Fruit fly (Drosophila melanogaster) whole organism, embryonic: ENCODE measurements around the gene CG3679.
A peak's percentile ranks its signal among the peaks of the same experiment; 100 is the strongest.

Experiments
- B-H1 ChIP-seq: fragments of 200-800 bp; sonication (Bioruptor generic); IDR thresholded peaks from 3 replicates; pipeline ENCODE4 v1.3.6; 2022; ENCODE audit warnings: missing biosample characterization, missing genetic modification characterization
- B-H2 ChIP-seq: fragments of 200-800 bp; sonication (Bioruptor generic); optimal IDR thresholded peaks from 2 replicates; lab custom pipeline; 2018; ENCODE audit warnings: missing biosample characterization, mild to moderate bottlenecking, missing genetic modification characterization
- BtbVII ChIP-seq: fragments of 200-800 bp; sonication (Bioruptor generic); optimal IDR thresholded peaks from 3 replicates; lab custom pipeline; 2017; ENCODE audit warnings: missing biosample characterization, mild to moderate bottlenecking, missing genetic modification characterization
- CG10209 ChIP-seq: fragments of 200-800 bp; sonication (Bioruptor generic); optimal IDR thresholded peaks from 3 replicates; lab custom pipeline; 2017; ENCODE audit warnings: missing biosample characterization, mild to moderate bottlenecking, missing genetic modification characterization, missing genetic modification reagents
- CG10274 ChIP-seq: fragments of 200-800 bp; sonication (Bioruptor generic); optimal IDR thresholded peaks from 3 replicates; lab custom pipeline; 2017; ENCODE audit warnings: missing biosample characterization, mild to moderate bottlenecking, missing genetic modification characterization
- CG11560 ChIP-seq: fragments of 200-800 bp; sonication (Bioruptor generic); IDR thresholded peaks from 3 replicates; pipeline ENCODE4 v1.3.6; 2022; ENCODE audit warnings: missing biosample characterization, missing genetic modification characterization
- CG12391 ChIP-seq: fragments of 200-800 bp; sonication (Bioruptor generic); optimal IDR thresholded peaks from 3 replicates; lab custom pipeline; 2018; ENCODE audit warnings: missing biosample characterization, mild to moderate bottlenecking, missing genetic modification characterization, moderate library complexity
- CG13123 ChIP-seq: fragments of 200-800 bp; sonication (Bioruptor generic); optimal IDR thresholded peaks from 2 replicates; lab custom pipeline; 2016; ENCODE audit warnings: missing biosample characterization, missing genetic modification characterization
- CG14667 ChIP-seq: fragments of 200-800 bp; sonication (Bioruptor generic); IDR thresholded peaks from 2 replicates; pipeline ENCODE4 v1.3.6; 2022; ENCODE audit warnings: missing biosample characterization, missing genetic modification characterization
- CG17361 ChIP-seq: fragments of 200-800 bp; sonication (Bioruptor generic); IDR thresholded peaks from 3 replicates; pipeline ENCODE4 v1.3.6; 2022; ENCODE audit warnings: missing biosample characterization, missing genetic modification characterization
- CG17829 ChIP-seq: fragments of 200-800 bp; optimal IDR thresholded peaks from 2 replicates; lab custom pipeline; 2019; ENCODE audit warnings: missing biosample characterization, mild to moderate bottlenecking, missing genetic modification characterization, moderate library complexity
- CG1792 ChIP-seq: fragments of 200-800 bp; sonication (Bioruptor generic); optimal IDR thresholded peaks from 2 replicates; lab custom pipeline; 2016; ENCODE audit warnings: missing biosample characterization, missing genetic modification characterization
- CG1832 ChIP-seq: fragments of 200-800 bp; sonication (Bioruptor generic); optimal IDR thresholded peaks from 2 replicates; lab custom pipeline; 2017; ENCODE audit warnings: missing biosample characterization, mild to moderate bottlenecking, missing genetic modification characterization, inconsistent platforms
- CG18599 ChIP-seq: fragments of 200-800 bp; sonication (Bioruptor generic); optimal IDR thresholded peaks from 3 replicates; lab custom pipeline; 2017; ENCODE audit warnings: missing biosample characterization, missing genetic modification characterization, mild to moderate bottlenecking, moderate library complexity, missing genetic modification reagents
- CG2116 ChIP-seq: fragments of 200-800 bp; sonication (Bioruptor generic); optimal IDR thresholded peaks from 3 replicates; lab custom pipeline; 2018; ENCODE audit warnings: missing biosample characterization, mild to moderate bottlenecking, missing genetic modification characterization
- CG2712 ChIP-seq: fragments of 200-800 bp; optimal IDR thresholded peaks from 3 replicates; lab custom pipeline; 2019; ENCODE audit warnings: missing biosample characterization, mild to moderate bottlenecking, missing genetic modification characterization, moderate library complexity
- CG32532 ChIP-seq: fragments of 200-800 bp; sonication (Bioruptor generic); IDR thresholded peaks from 2 replicates; pipeline ENCODE4 v1.3.6; 2022; ENCODE audit warnings: missing biosample characterization, missing genetic modification characterization
- CG33213 ChIP-seq: fragments of 200-800 bp; sonication (Bioruptor generic); optimal IDR thresholded peaks from 3 replicates; lab custom pipeline; 2016; ENCODE audit warnings: missing biosample characterization, missing genetic modification characterization
- CG33557 ChIP-seq: fragments of 200-800 bp; sonication (Bioruptor generic); optimal IDR thresholded peaks from 2 replicates; lab custom pipeline; 2019; ENCODE audit warnings: missing biosample characterization, mild to moderate bottlenecking, missing genetic modification characterization, moderate library complexity
- CG34376 ChIP-seq: fragments of 200-800 bp; sonication (Bioruptor generic); optimal IDR thresholded peaks from 2 replicates; lab custom pipeline; 2018; ENCODE audit warnings: missing biosample characterization, mild to moderate bottlenecking, missing genetic modification characterization
- CG34422 ChIP-seq: fragments of 200-800 bp; sonication (Bioruptor generic); IDR thresholded peaks from 3 replicates; pipeline ENCODE4 v1.3.6; 2022; ENCODE audit warnings: missing biosample characterization, missing genetic modification characterization
- CG3847 ChIP-seq: fragments of 200-800 bp; sonication (Bioruptor generic); IDR thresholded peaks from 2 replicates; pipeline ENCODE4 v1.3.6; 2022; ENCODE audit warnings: missing biosample characterization, missing genetic modification characterization
- CG7271 ChIP-seq: fragments of 200-800 bp; sonication (Bioruptor generic); optimal IDR thresholded peaks from 2 replicates; lab custom pipeline; 2018; ENCODE audit warnings: missing biosample characterization, mild to moderate bottlenecking, missing genetic modification characterization, moderate library complexity
- CG7928 ChIP-seq: fragments of 200-800 bp; sonication (Bioruptor generic); optimal IDR thresholded peaks from 2 replicates; lab custom pipeline; 2017; ENCODE audit warnings: missing biosample characterization, mild to moderate bottlenecking, missing genetic modification characterization
- CTCF ChIP-seq: fragments of 200-800 bp; sonication (Bioruptor generic); optimal IDR thresholded peaks from 2 replicates; lab custom pipeline; 2017; ENCODE audit warnings: missing biosample characterization, mild to moderate bottlenecking, missing genetic modification characterization, moderate library complexity
- Chrac-16 ChIP-seq: fragments of 200-800 bp; sonication (Bioruptor generic); optimal IDR thresholded peaks from 3 replicates; lab custom pipeline; 2016; ENCODE audit warnings: missing biosample characterization, missing genetic modification characterization
- D ChIP-seq, 2 experiments: fragments of 200-800 bp in 1 of 2; fragments of >200 bp in 1 of 2; sonication (Bioruptor generic) in 1 of 2; optimal IDR thresholded peaks; 2 replicates in 1 of 2; 3 replicates in 1 of 2; lab custom pipeline; 2017; ENCODE audit warnings: mild to moderate bottlenecking in 1 of 2, missing biosample characterization in 1 of 2, missing genetic modification characterization in 1 of 2, missing genetic modification reagents in 1 of 2
- Dbx ChIP-seq: fragments of 200-800 bp; sonication (Bioruptor generic); IDR thresholded peaks from 3 replicates; pipeline ENCODE4 v1.3.6; 2022; ENCODE audit warnings: missing biosample characterization, missing genetic modification characterization
- E2f1 ChIP-seq: fragments of 200-800 bp; sonication (Bioruptor generic); IDR thresholded peaks from 2 replicates; pipeline ENCODE4 v1.3.6; 2022; ENCODE audit warnings: missing biosample characterization, missing genetic modification characterization
- ERR ChIP-seq: fragments of 200-800 bp; sonication (Bioruptor generic); optimal IDR thresholded peaks from 2 replicates; lab custom pipeline; 2016; ENCODE audit warnings: missing biosample characterization, missing genetic modification characterization
- H2.0 ChIP-seq: fragments of 200-800 bp; sonication (Bioruptor generic); IDR thresholded peaks from 2 replicates; pipeline ENCODE4 v1.3.6; 2022; ENCODE audit warnings: missing biosample characterization, missing genetic modification characterization
- MESR4 ChIP-seq: fragments of 200-800 bp; sonication (Bioruptor generic); optimal IDR thresholded peaks from 2 replicates; lab custom pipeline; 2018; ENCODE audit warnings: missing biosample characterization, mild to moderate bottlenecking, missing genetic modification characterization, moderate library complexity
- Rx ChIP-seq: fragments of 200-800 bp; sonication (Bioruptor generic); IDR thresholded peaks from 2 replicates; pipeline ENCODE4 v1.3.6; 2022; ENCODE audit warnings: missing biosample characterization, missing genetic modification characterization
- TFAM ChIP-seq: fragments of 200-800 bp; sonication (Bioruptor generic); optimal IDR thresholded peaks from 2 replicates; lab custom pipeline; 2017; ENCODE audit warnings: missing biosample characterization, missing genetic modification characterization, inconsistent platforms
- Usf ChIP-seq: fragments of 200-800 bp; sonication (Bioruptor generic); optimal IDR thresholded peaks from 2 replicates; lab custom pipeline; 2017; ENCODE audit warnings: missing genotype, missing biosample characterization, missing genetic modification characterization
- aop ChIP-seq: fragments of 200-800 bp; sonication (Bioruptor generic); IDR thresholded peaks from 2 replicates; pipeline ENCODE4 v1.3.6; 2022; ENCODE audit warnings: missing biosample characterization, missing genetic modification characterization
- bowl ChIP-seq: fragments of 200-800 bp; sonication (Bioruptor generic); IDR thresholded peaks from 2 replicates; pipeline ENCODE4 v1.3.6; 2022; ENCODE audit warnings: missing biosample characterization, missing genetic modification characterization
- cato ChIP-seq: fragments of 200-800 bp; sonication (Bioruptor generic); optimal IDR thresholded peaks from 2 replicates; lab custom pipeline; 2016; ENCODE audit warnings: missing biosample characterization, missing genetic modification characterization, borderline replicate concordance
- chif ChIP-seq, 2 experiments: fragments of 200-800 bp; sonication (Bioruptor generic); optimal IDR thresholded peaks; 3 replicates each; lab custom pipeline; 2016; ENCODE audit warnings: missing biosample characterization in 2 of 2, missing genetic modification characterization in 2 of 2
- crol ChIP-seq: fragments of 200-800 bp; sonication (Bioruptor generic); IDR thresholded peaks from 2 replicates; pipeline ENCODE4 v1.3.6; 2022; ENCODE audit warnings: missing biosample characterization, missing genetic modification characterization
- esg ChIP-seq: fragments of 200-800 bp; sonication (Bioruptor generic); conservative IDR thresholded peaks from 2 replicates; pipeline ENCODE4 v1.3.6; 2022; ENCODE audit warnings: missing biosample characterization, missing genetic modification characterization
- fd3F ChIP-seq: fragments of 200-800 bp; sonication (Bioruptor generic); optimal IDR thresholded peaks from 2 replicates; lab custom pipeline; 2018; ENCODE audit warnings: missing biosample characterization, mild to moderate bottlenecking, missing genetic modification characterization, moderate library complexity
- gcm2 ChIP-seq: fragments of 200-800 bp; sonication (Bioruptor generic); optimal IDR thresholded peaks from 2 replicates; lab custom pipeline; 2016; ENCODE audit warnings: missing biosample characterization, missing genetic modification characterization
- luna ChIP-seq: fragments of 200-800 bp; sonication (Bioruptor generic); optimal IDR thresholded peaks from 2 replicates; lab custom pipeline; 2016; ENCODE audit warnings: missing biosample characterization, missing genetic modification characterization
- nmo ChIP-seq: fragments of 200-800 bp; sonication (Bioruptor generic); optimal IDR thresholded peaks from 2 replicates; lab custom pipeline; 2018; ENCODE audit warnings: missing biosample characterization, mild to moderate bottlenecking, missing genetic modification characterization, moderate library complexity
- org-1 ChIP-seq: fragments of 200-800 bp; sonication (Bioruptor generic); optimal IDR thresholded peaks from 2 replicates; lab custom pipeline; 2017; ENCODE audit warnings: missing biosample characterization, missing genetic modification characterization
- otp ChIP-seq: fragments of 200-800 bp; sonication (Bioruptor generic); IDR thresholded peaks from 3 replicates; pipeline ENCODE4, ENCODE4 v1.3.6; 2022; ENCODE audit warnings: missing biosample characterization, missing genetic modification characterization
- ro ChIP-seq: fragments of 200-800 bp; sonication (Bioruptor generic); IDR thresholded peaks from 2 replicates; pipeline ENCODE4 v1.3.6; 2022; ENCODE audit warnings: missing biosample characterization, missing genetic modification characterization
- sisA ChIP-seq: fragments of 200-800 bp; sonication (Bioruptor generic); IDR thresholded peaks from 2 replicates; pipeline ENCODE4 v1.3.6; 2022; ENCODE audit warnings: missing biosample characterization, missing genetic modification characterization
- unpg ChIP-seq: fragments of 200-800 bp; sonication (Bioruptor generic); optimal IDR thresholded peaks from 3 replicates; lab custom pipeline; 2018; ENCODE audit warnings: missing biosample characterization, mild to moderate bottlenecking, missing genetic modification characterization, moderate library complexity
- vvl ChIP-seq: fragments of 200-800 bp; sonication (Bioruptor generic); IDR thresholded peaks from 2 replicates; pipeline ENCODE4 v1.3.6; 2022; ENCODE audit warnings: missing biosample characterization, missing genetic modification characterization

CG3679 gene

dm6 chrX:16278783-16279182 is 24.9 kb upstream of the CG3679 start (continued):
- TF ChIP-seq D (optimal IDR thresholded peaks at IDR 0.05; lab: Kevin White, UChicago) (no peak), D (GFP tag; optimal IDR thresholded peaks at IDR 0.05; lab: Kevin White, UChicago) (peak; percentile 87), H2.0 (GFP tag; lab: Robert Waterston, UW) (peak; percentile 73), gcm2 (GFP tag; lab: Kevin White, UChicago) (no peak), unpg (peak; percentile 89), CG13123 (no peak), CG10209 (GFP tag; lab: Kevin White, UChicago) (peak; percentile 83), CG3847 (GFP tag; lab: Robert Waterston, UW) (peak; percentile 66), Usf (GFP tag; lab: Kevin White, UChicago) (peak; percentile 71), crol (GFP tag; lab: Robert Waterston, UW) (no peak), MESR4 (GFP tag; lab: Kevin White, UChicago) (peak; percentile 7), CG17829 (tag; lab: Kevin White, UChicago) (peak; percentile 92), esg (GFP tag; lab: Robert Waterston, UW) (peak; percentile 66), sisA (GFP tag; lab: Robert Waterston, UW) (peak; percentile 79), CG18599 (peak; percentile 89), B-H1 (GFP tag; lab: Robert Waterston, UW) (peak; percentile 65), CG2116 (GFP tag; lab: Kevin White, UChicago) (peak; percentile 11), Chrac-16 (GFP tag; lab: Kevin White, UChicago) (peak; percentile 42), cato (GFP tag; lab: Kevin White, UChicago) (peak; percentile 43), CG14667 (GFP tag; lab: Robert Waterston, UW) (peak; percentile 65; the same call in 1 of the 2 replicates), CG17361 (GFP tag; lab: Robert Waterston, UW) (peak; percentile 59; the same call in 2 of the 3 replicates), otp (peak; percentile 84; the same call in 2 of the 3 replicates), chif (GFP tag; optimal IDR thresholded peaks at IDR 0.05; lab: Kevin White, UChicago) (peak; percentile 59 to 78), ERR (no peak), vvl (peak; percentile 93), CG2712 (peak; percentile 93), CG12391 (tag; lab: Kevin White, UChicago) (peak; percentile 88), aop (GFP tag; lab: Robert Waterston, UW) (no peak), ro (GFP tag; lab: Robert Waterston, UW) (peak; percentile 35; the same call in 1 of the 2 replicates), CG7271 (peak; percentile 61), CG7928 (GFP tag; lab: Kevin White, UChicago) (peak; percentile 39), CG33557 (GFP tag; lab: Kevin White, UChicago) (peak; percentile 91), E2f1 (GFP tag; lab: Robert Waterston, UW) (peak; percentile 81), CTCF (GFP tag; lab: Kevin White, UChicago) (peak; percentile 45), CG33213 (GFP tag; lab: Kevin White, UChicago) (peak; percentile 16), fd3F (GFP tag; lab: Kevin White, UChicago) (peak; percentile 72), CG1792 (GFP tag; lab: Kevin White, UChicago) (no peak), org-1 (GFP tag; lab: Kevin White, UChicago) (peak; percentile 78), BtbVII (peak; percentile 73), nmo (GFP tag; lab: Kevin White, UChicago) (peak; percentile 75), CG34376 (GFP tag; lab: Kevin White, UChicago) (peak; percentile 69), B-H2 (GFP tag; lab: Kevin White, UChicago) (peak; percentile 83), Dbx (GFP tag; lab: Robert Waterston, UW) (peak; percentile 53; the same call in 1 of the 3 replicates), Rx (GFP tag; lab: Robert Waterston, UW) (peak; percentile 82), TFAM (GFP tag; lab: Kevin White, UChicago) (peak; percentile 51), luna (GFP tag; lab: Kevin White, UChicago) (no peak), CG1832 (GFP tag; lab: Kevin White, UChicago) (no peak), CG34422 (GFP tag; lab: Robert Waterston, UW) (peak; percentile 82), CG10274 (GFP tag; lab: Kevin White, UChicago) (peak; percentile 70), bowl (GFP tag; lab: Robert Waterston, UW) (peak; percentile 43), CG11560 (peak; percentile 44; the same call in 1 of the 3 replicates), CG32532 (GFP tag; lab: Robert Waterston, UW) (peak; percentile 81)
